Fruit fly (Drosophila melanogaster) whole organism, embryonic: ENCODE data around the gene mask.

Source experiments
- Adf1 ChIP-seq: fragments of 200-800 bp; sonication (Bioruptor generic); IDR thresholded peaks from 2 replicates; pipeline ENCODE4 v1.3.6; 2022; ENCODE audit warnings: missing biosample characterization, missing genetic modification characterization
- Antp ChIP-seq: fragments of 200-800 bp; sonication (Bioruptor generic); optimal IDR thresholded peaks from 3 replicates; lab custom pipeline; 2016; ENCODE audit warnings: missing biosample characterization, missing genetic modification characterization
- Atf6 ChIP-seq: fragments of 200-800 bp; sonication (Bioruptor generic); IDR thresholded peaks from 2 replicates; pipeline ENCODE4 v1.3.6; 2022; ENCODE audit warnings: missing biosample characterization, missing genetic modification characterization
- B-H1 ChIP-seq: fragments of 200-800 bp; sonication (Bioruptor generic); IDR thresholded peaks from 3 replicates; pipeline ENCODE4 v1.3.6; 2022; ENCODE audit warnings: missing biosample characterization, missing genetic modification characterization
- Bdp1 ChIP-seq: fragments of 200-800 bp; sonication (Bioruptor generic); optimal IDR thresholded peaks from 3 replicates; lab custom pipeline; 2016; ENCODE audit warnings: missing biosample characterization, missing genetic modification characterization
- CG10654 ChIP-seq: fragments of 200-800 bp; sonication (Bioruptor generic); optimal IDR thresholded peaks from 2 replicates; lab custom pipeline; 2016; ENCODE audit warnings: missing biosample characterization, missing genetic modification characterization
- CG10959 ChIP-seq: fragments of 200-800 bp; sonication (Bioruptor generic); IDR thresholded peaks from 2 replicates; pipeline ENCODE4 v1.3.6; 2022; ENCODE audit warnings: missing biosample characterization, missing genetic modification characterization
- CG10979 ChIP-seq: fragments of 200-800 bp; sonication (Bioruptor generic); optimal IDR thresholded peaks from 2 replicates; lab custom pipeline; 2018; ENCODE audit warnings: missing biosample characterization, mild to moderate bottlenecking, missing genetic modification characterization, moderate library complexity
- CG12299 ChIP-seq: fragments of 200-800 bp; sonication (Bioruptor generic); optimal IDR thresholded peaks from 2 replicates; lab custom pipeline; 2018; ENCODE audit warnings: missing biosample characterization, mild to moderate bottlenecking, missing genetic modification characterization
- CG13123 ChIP-seq: fragments of 200-800 bp; sonication (Bioruptor generic); optimal IDR thresholded peaks from 2 replicates; lab custom pipeline; 2016; ENCODE audit warnings: missing biosample characterization, missing genetic modification characterization
- CG13894 ChIP-seq: fragments of 200-800 bp; sonication (Bioruptor generic); optimal IDR thresholded peaks from 3 replicates; lab custom pipeline; 2018; ENCODE audit warnings: missing biosample characterization, mild to moderate bottlenecking, missing genetic modification characterization, moderate library complexity
- CG14965 ChIP-seq: fragments of 200-800 bp; sonication (Bioruptor generic); optimal IDR thresholded peaks from 2 replicates; lab custom pipeline; 2016; ENCODE audit warnings: missing biosample characterization, missing genetic modification characterization, borderline replicate concordance
- CG15479 ChIP-seq: fragments of 200-800 bp; sonication (Bioruptor generic); optimal IDR thresholded peaks from 3 replicates; lab custom pipeline; 2019; ENCODE audit warnings: missing biosample characterization, mild to moderate bottlenecking, missing genetic modification characterization, moderate library complexity
- CG16815 ChIP-seq: fragments of 200-800 bp; sonication (Bioruptor generic); optimal IDR thresholded peaks from 3 replicates; lab custom pipeline; 2017; ENCODE audit warnings: missing biosample characterization, mild to moderate bottlenecking, missing genetic modification characterization
- CG17361 ChIP-seq: fragments of 200-800 bp; sonication (Bioruptor generic); IDR thresholded peaks from 3 replicates; pipeline ENCODE4 v1.3.6; 2022; ENCODE audit warnings: missing biosample characterization, missing genetic modification characterization
- CG18011 ChIP-seq: fragments of 200-800 bp; sonication (Bioruptor generic); optimal IDR thresholded peaks from 2 replicates; lab custom pipeline; 2017; ENCODE audit warnings: missing biosample characterization, missing genetic modification characterization, mild to moderate bottlenecking, moderate library complexity, missing genotype
- CG18262 ChIP-seq: fragments of 200-800 bp; optimal IDR thresholded peaks from 3 replicates; lab custom pipeline; 2019; ENCODE audit warnings: missing biosample characterization, mild to moderate bottlenecking, missing genetic modification characterization, moderate library complexity
- CG43689 ChIP-seq: fragments of 200-800 bp; sonication (Bioruptor generic); IDR thresholded peaks from 2 replicates; pipeline ENCODE4 v1.3.6; 2022; ENCODE audit warnings: missing biosample characterization, missing genetic modification characterization
- CG5180 ChIP-seq: fragments of 200-800 bp; sonication (Bioruptor generic); optimal IDR thresholded peaks from 3 replicates; lab custom pipeline; 2017; ENCODE audit warnings: missing biosample characterization, missing genetic modification characterization, mild to moderate bottlenecking, moderate library complexity, missing genetic modification reagents
- CG6654 ChIP-seq: fragments of 200-800 bp; sonication (Bioruptor generic); optimal IDR thresholded peaks from 2 replicates; lab custom pipeline; 2017; ENCODE audit warnings: missing biosample characterization, mild to moderate bottlenecking, missing genetic modification characterization
- CG9932 ChIP-seq: fragments of 200-800 bp; sonication (Bioruptor generic); IDR thresholded peaks from 2 replicates; pipeline ENCODE4 v1.3.6; 2022; ENCODE audit warnings: missing biosample characterization, missing genetic modification characterization
- CHES-1-like ChIP-seq: fragments of 200-800 bp; sonication (Bioruptor generic); optimal IDR thresholded peaks from 2 replicates; lab custom pipeline; 2016; ENCODE audit warnings: missing biosample characterization, missing genetic modification characterization
- CTCF ChIP-seq: fragments of 200-800 bp; sonication (Bioruptor generic); optimal IDR thresholded peaks from 2 replicates; lab custom pipeline; 2017; ENCODE audit warnings: missing biosample characterization, mild to moderate bottlenecking, missing genetic modification characterization, moderate library complexity
- Dip2 ChIP-seq: fragments of 200-800 bp; sonication (Bioruptor generic); IDR thresholded peaks from 2 replicates; pipeline ENCODE4 v1.3.6; 2022; ENCODE audit warnings: missing biosample characterization, missing genetic modification characterization
- ERR ChIP-seq: fragments of 200-800 bp; sonication (Bioruptor generic); optimal IDR thresholded peaks from 2 replicates; lab custom pipeline; 2016; ENCODE audit warnings: missing biosample characterization, missing genetic modification characterization
- H2.0 ChIP-seq: fragments of 200-800 bp; sonication (Bioruptor generic); IDR thresholded peaks from 2 replicates; pipeline ENCODE4 v1.3.6; 2022; ENCODE audit warnings: missing biosample characterization, missing genetic modification characterization
- Hand ChIP-seq: fragments of 200-800 bp; sonication (Bioruptor generic); optimal IDR thresholded peaks from 2 replicates; lab custom pipeline; 2017; ENCODE audit warnings: mild to moderate bottlenecking, missing biosample characterization, missing genetic modification reagents, missing genetic modification characterization
- Max ChIP-seq: fragments of 200-800 bp; sonication (Bioruptor generic); optimal IDR thresholded peaks from 2 replicates; lab custom pipeline; 2016; ENCODE audit warnings: missing biosample characterization, mild to moderate bottlenecking, missing genetic modification characterization
- Meics ChIP-seq: fragments of 200-800 bp; sonication (Bioruptor generic); optimal IDR thresholded peaks from 2 replicates; lab custom pipeline; 2017; ENCODE audit warnings: missing biosample characterization, mild to moderate bottlenecking, missing genetic modification characterization
- NFAT ChIP-seq: fragments of 200-800 bp; sonication (Bioruptor generic); IDR thresholded peaks from 2 replicates; pipeline ENCODE4 v1.3.6; 2022; ENCODE audit warnings: missing biosample characterization, missing genetic modification characterization
- Neu2 ChIP-seq: fragments of 200-800 bp; sonication (Bioruptor generic); optimal IDR thresholded peaks from 3 replicates; lab custom pipeline; 2016; ENCODE audit warnings: missing biosample characterization, missing genetic modification characterization, borderline replicate concordance
- Oaz ChIP-seq: fragments of 200-800 bp; sonication (Bioruptor generic); IDR thresholded peaks from 2 replicates; pipeline ENCODE4 v1.3.6; 2022; ENCODE audit warnings: missing biosample characterization, missing genetic modification characterization
- Ravus ChIP-seq: fragments of 200-800 bp; sonication (Bioruptor generic); IDR thresholded peaks from 2 replicates; pipeline ENCODE4 v1.3.6; 2022; ENCODE audit warnings: missing biosample characterization, missing genetic modification characterization
- Sin3A ChIP-seq: fragments of >200 bp; optimal IDR thresholded peaks from 2 replicates; lab custom pipeline; 2018
- amos ChIP-seq: fragments of 200-800 bp; sonication (Bioruptor generic); IDR thresholded peaks from 2 replicates; pipeline ENCODE4 v1.3.6; 2022; ENCODE audit warnings: missing biosample characterization, missing genetic modification characterization; ENCODE audit not compliant: partially characterized antibody
- aop ChIP-seq: fragments of 200-800 bp; sonication (Bioruptor generic); IDR thresholded peaks from 2 replicates; pipeline ENCODE4 v1.3.6; 2022; ENCODE audit warnings: missing biosample characterization, missing genetic modification characterization
- bcd ChIP-seq: fragments of 200-800 bp; sonication (Bioruptor generic); optimal IDR thresholded peaks from 2 replicates; lab custom pipeline; 2017; ENCODE audit warnings: missing biosample characterization, mild to moderate bottlenecking, missing genetic modification characterization
- btn ChIP-seq: fragments of 200-800 bp; sonication (Bioruptor generic); optimal IDR thresholded peaks from 2 replicates; lab custom pipeline; 2016; ENCODE audit warnings: missing biosample characterization, missing genetic modification characterization
- cg ChIP-seq: fragments of 200-800 bp; sonication (Bioruptor generic); optimal IDR thresholded peaks from 3 replicates; lab custom pipeline; 2019; ENCODE audit warnings: missing biosample characterization, mild to moderate bottlenecking, missing genetic modification characterization, moderate library complexity
- corto ChIP-seq: fragments of 200-800 bp; sonication (Bioruptor generic); optimal IDR thresholded peaks from 2 replicates; lab custom pipeline; 2016; ENCODE audit warnings: missing biosample characterization, mild to moderate bottlenecking, missing genetic modification characterization, moderate library complexity
- gce ChIP-seq: fragments of 200-800 bp; sonication (Bioruptor generic); IDR thresholded peaks from 3 replicates; pipeline ENCODE4 v1.3.6; 2022; ENCODE audit warnings: missing biosample characterization, missing genetic modification characterization
- ken ChIP-seq: fragments of 200-800 bp; sonication (Bioruptor generic); IDR thresholded peaks from 3 replicates; pipeline ENCODE4 v1.3.6; 2022; ENCODE audit warnings: missing biosample characterization, missing genetic modification characterization
- kni ChIP-seq: fragments of 200-800 bp; sonication (Bioruptor generic); optimal IDR thresholded peaks from 3 replicates; lab custom pipeline; 2017; ENCODE audit warnings: mild to moderate bottlenecking, missing biosample characterization, missing genetic modification reagents, missing genetic modification characterization
- knrl ChIP-seq: fragments of 200-800 bp; sonication (Bioruptor generic); IDR thresholded peaks from 3 replicates; pipeline ENCODE4 v1.3.6; 2022; ENCODE audit warnings: missing biosample characterization, missing genetic modification characterization; ENCODE audit not compliant: partially characterized antibody
- lmd ChIP-seq: fragments of 200-800 bp; sonication (Bioruptor generic); IDR thresholded peaks from 2 replicates; pipeline ENCODE4 v1.3.6; 2022; ENCODE audit warnings: missing biosample characterization, missing genetic modification characterization
- org-1 ChIP-seq: fragments of 200-800 bp; sonication (Bioruptor generic); optimal IDR thresholded peaks from 2 replicates; lab custom pipeline; 2017; ENCODE audit warnings: missing biosample characterization, missing genetic modification characterization
- pho ChIP-seq: fragments of 200-800 bp; sonication (Bioruptor generic); optimal IDR thresholded peaks from 2 replicates; lab custom pipeline; 2016; ENCODE audit warnings: missing biosample characterization, missing genetic modification characterization
- pros ChIP-seq: fragments of 200-800 bp; sonication (Bioruptor generic); optimal IDR thresholded peaks from 3 replicates; lab custom pipeline; 2019; ENCODE audit warnings: missing biosample characterization, mild to moderate bottlenecking, missing genetic modification characterization, moderate library complexity
- sug ChIP-seq: fragments of 200-800 bp; optimal IDR thresholded peaks from 2 replicates; lab custom pipeline; 2019; ENCODE audit warnings: missing biosample characterization, mild to moderate bottlenecking, missing genetic modification characterization, moderate library complexity
- vfl ChIP-seq: fragments of 200-800 bp; sonication (Bioruptor generic); optimal IDR thresholded peaks from 2 replicates; lab custom pipeline; 2016; ENCODE audit warnings: missing biosample characterization, missing genetic modification characterization

Gene mask

dm6 chr3R:24276104-24277008, 46.0 kb downstream of the mask start, which contains the start of gene Orct (continued):
- peak; percentile 52; the same call in 2 of the 3 replicates for TF ChIP-seq B-H1 (GFP tag; lab: Robert Waterston, UW)
- peak; percentile 9; the same call in 1 of the 2 replicates for TF ChIP-seq amos
- no peak for TF ChIP-seq btn (GFP tag; lab: Kevin White, UChicago)
- TF ChIP-seq aop (GFP tag; lab: Robert Waterston, UW) = no peak
- TF ChIP-seq pros (GFP tag; lab: Kevin White, UChicago) = peak; percentile 65
- TF ChIP-seq CHES-1-like (GFP tag; lab: Kevin White, UChicago) = peak; percentile 62
- no peak for TF ChIP-seq Sin3A (lab: Kevin White, UChicago)
- TF ChIP-seq Atf6 (GFP tag; lab: Robert Waterston, UW) = peak; percentile 65
- peak; percentile 58 for TF ChIP-seq Antp (GFP tag; lab: Kevin White, UChicago)
- TF ChIP-seq CG10979 = peak; percentile 41
- peak; percentile 62 for TF ChIP-seq Max (GFP tag; lab: Kevin White, UChicago)
- no peak for TF ChIP-seq Bdp1 (GFP tag; lab: Kevin White, UChicago)
- peak; percentile 91 for TF ChIP-seq Meics (GFP tag; lab: Kevin White, UChicago)
- no peak for TF ChIP-seq CG15479
- TF ChIP-seq pho (GFP tag; lab: Kevin White, UChicago) = peak; percentile 82
- TF ChIP-seq Oaz (GFP tag; lab: Robert Waterston, UW) = 0 out of 2 replicates have a peak, but pooled peaks have one; percentile 36
- TF ChIP-seq CG12299 (tag; lab: Kevin White, UChicago) = peak; percentile 71
- TF ChIP-seq Dip2 (GFP tag; lab: Robert Waterston, UW) = no peak
- peak; percentile 76 for TF ChIP-seq lmd (GFP tag; lab: Robert Waterston, UW)
- peak; percentile 94 for TF ChIP-seq CG17361
- TF ChIP-seq NFAT (GFP tag; lab: Robert Waterston, UW) = peak; percentile 49
- peak; percentile 64 for TF ChIP-seq CG13894 (tag; lab: Kevin White, UChicago)
- TF ChIP-seq ken (GFP tag; lab: Robert Waterston, UW) = no peak
- TF ChIP-seq Ravus (GFP tag; lab: Robert Waterston, UW) = peak; percentile 16
- 0 out of 2 replicates have a peak, but pooled peaks have one; percentile 24 for TF ChIP-seq CG43689
- no peak for TF ChIP-seq knrl (GFP tag; lab: Robert Waterston, UW)
- TF ChIP-seq sug (tag; lab: Kevin White, UChicago) = peak; percentile 79
- peak; percentile 15 for TF ChIP-seq ERR (GFP tag; lab: Kevin White, UChicago)
- no peak for TF ChIP-seq gce (GFP tag; lab: Robert Waterston, UW)
- TF ChIP-seq Hand (GFP tag; lab: Kevin White, UChicago) = peak; percentile 75
- peak; percentile 71 for TF ChIP-seq cg
- peak; percentile 45; the same call in 1 of the 2 replicates for TF ChIP-seq Adf1 (GFP tag; lab: Robert Waterston, UW)
- peak; percentile 76 for TF ChIP-seq CG9932 (GFP tag; lab: Robert Waterston, UW)
- TF ChIP-seq CG14965 (GFP tag; lab: Kevin White, UChicago) = no peak
- TF ChIP-seq org-1 (GFP tag; lab: Kevin White, UChicago) = peak; percentile 80
- TF ChIP-seq CTCF (GFP tag; lab: Kevin White, UChicago) = no peak
- no peak for TF ChIP-seq kni (GFP tag; lab: Kevin White, UChicago)
- TF ChIP-seq CG5180 (GFP tag; lab: Kevin White, UChicago) = peak; percentile 54
- no peak for TF ChIP-seq CG13123 (GFP tag; lab: Kevin White, UChicago)
- TF ChIP-seq corto (GFP tag; lab: Kevin White, UChicago) = no peak
- TF ChIP-seq CG18262 (tag; lab: Kevin White, UChicago) = peak; percentile 93
- TF ChIP-seq CG10959 (GFP tag; lab: Robert Waterston, UW) = no peak
- peak; percentile 54 for TF ChIP-seq CG18011 (GFP tag; lab: Kevin White, UChicago)
- peak; percentile 70 for TF ChIP-seq CG6654 (GFP tag; lab: Kevin White, UChicago)
- TF ChIP-seq bcd (GFP tag; lab: Kevin White, UChicago) = peak; percentile 82
- peak; percentile 21 for TF ChIP-seq vfl (GFP tag; lab: Kevin White, UChicago)
- peak; percentile 69 for TF ChIP-seq CG16815 (GFP tag; lab: Kevin White, UChicago)
- TF ChIP-seq H2.0 = peak; percentile 43; the same call in 1 of the 2 replicates
- peak; percentile 27 for TF ChIP-seq CG10654 (GFP tag; lab: Kevin White, UChicago)
- TF ChIP-seq Neu2 (GFP tag; lab: Kevin White, UChicago) = no peak
